Worm (Caenorhabditis elegans) whole organism, L3 larva: ENCODE measurements around the gene BE0003N10.6.
A peak's percentile ranks its signal among the peaks of the same experiment; 100 is the strongest.
"Not testable (repeated sequence)": the region's sequence is repeated elsewhere in the genome, so short reads cannot be mapped to it uniquely, and the experiment has no call there.

Experiments used
- ZK546.5 ChIP-seq: sonication (generic microtip); optimal IDR thresholded peaks from 2 replicates; lab custom pipeline; 2017; ENCODE audit warnings: missing biosample characterization, missing genetic modification characterization
- ceh-16 ChIP-seq: sonication (generic microtip); optimal IDR thresholded peaks from 2 replicates; lab custom pipeline; 2017; ENCODE audit warnings: missing biosample characterization, missing genetic modification characterization
- ceh-28 ChIP-seq: fragments of 150-350 bp; optimal IDR thresholded peaks from 2 replicates; lab custom pipeline; 2014; ENCODE audit warnings: missing biosample characterization, missing genetic modification reagents, missing genetic modification characterization
- ceh-82 ChIP-seq: fragments of 150-350 bp; optimal IDR thresholded peaks from 2 replicates; lab custom pipeline; 2014; ENCODE audit warnings: missing biosample characterization, missing genetic modification characterization
- ceh-9 ChIP-seq: sonication (generic microtip); optimal IDR thresholded peaks from 2 replicates; lab custom pipeline; 2018; ENCODE audit warnings: missing biosample characterization, missing genetic modification characterization
- daf-12 ChIP-seq: fragments of 150-350 bp; optimal IDR thresholded peaks from 2 replicates; lab custom pipeline; 2014; ENCODE audit warnings: missing biosample characterization, missing genetic modification reagents, missing genetic modification characterization
- egl-27 ChIP-seq: sonication (generic microtip); optimal IDR thresholded peaks from 4 replicates; lab custom pipeline; 2017; ENCODE audit warnings: missing biosample characterization, missing genetic modification reagents, missing genetic modification characterization
- egl-5 ChIP-seq: fragments of 150-350 bp; optimal IDR thresholded peaks from 2 replicates; lab custom pipeline; 2017; ENCODE audit warnings: missing biosample characterization, missing genetic modification reagents, missing genetic modification characterization, inconsistent platforms
- eor-1 ChIP-seq, 2 experiments: fragments of 150-350 bp; optimal IDR thresholded peaks; 2 replicates each; lab custom pipeline; 2014 to 2018; ENCODE audit warnings: missing biosample characterization in 2 of 2, missing genetic modification characterization in 2 of 2
- fkh-2 ChIP-seq: fragments of 150-350 bp; optimal IDR thresholded peaks from 2 replicates; lab custom pipeline; 2014; ENCODE audit warnings: missing biosample characterization, missing genetic modification reagents, missing genetic modification characterization
- fos-1 ChIP-seq: fragments of 150-350 bp; optimal IDR thresholded peaks from 2 replicates; lab custom pipeline; 2014; ENCODE audit warnings: missing biosample characterization, missing genetic modification characterization
- hmg-11 ChIP-seq: sonication (generic microtip); optimal IDR thresholded peaks from 2 replicates; lab custom pipeline; 2016; ENCODE audit warnings: missing genetic modification characterization, missing compliant biosample characterization
- lin-15B ChIP-seq: fragments of 150-350 bp; optimal IDR thresholded peaks from 2 replicates; lab custom pipeline; 2014; ENCODE audit warnings: missing biosample characterization, missing genetic modification characterization
- lin-39 ChIP-seq: fragments of 150-350 bp; optimal IDR thresholded peaks from 2 replicates; lab custom pipeline; 2018; ENCODE audit warnings: missing biosample characterization, missing genetic modification reagents, missing genetic modification characterization
- mml-1 ChIP-seq: fragments of 150-350 bp; sonication (generic microtip); optimal IDR thresholded peaks from 3 replicates; lab custom pipeline; 2014; ENCODE audit warnings: missing biosample characterization, missing genetic modification characterization
- nfya-1 ChIP-seq: sonication (generic microtip); optimal IDR thresholded peaks from 2 replicates; lab custom pipeline; 2017; ENCODE audit warnings: missing genetic modification characterization, mild to moderate bottlenecking, missing compliant biosample characterization, antibody characterized with exemption, moderate library complexity; ENCODE audit not compliant: insufficient read depth
- nhr-12 ChIP-seq: fragments of 150-350 bp; optimal IDR thresholded peaks from 2 replicates; lab custom pipeline; 2014; ENCODE audit warnings: missing biosample characterization, missing genetic modification characterization
- nhr-23 ChIP-seq: fragments of 150-350 bp; optimal IDR thresholded peaks from 2 replicates; lab custom pipeline; 2014; ENCODE audit warnings: missing biosample characterization, missing genetic modification reagents, missing genetic modification characterization
- nhr-237 ChIP-seq: fragments of 150-350 bp; optimal IDR thresholded peaks from 2 replicates; lab custom pipeline; 2014; ENCODE audit warnings: missing biosample characterization, missing genetic modification characterization
- nhr-25 ChIP-seq: sonication (generic microtip); optimal IDR thresholded peaks from 2 replicates; lab custom pipeline; 2017; ENCODE audit warnings: missing biosample characterization, missing genetic modification characterization
- nhr-28 ChIP-seq: fragments of 150-350 bp; optimal IDR thresholded peaks from 2 replicates; lab custom pipeline; 2014; ENCODE audit warnings: missing biosample characterization, missing genetic modification characterization
- nhr-43 ChIP-seq: sonication (generic microtip); optimal IDR thresholded peaks from 2 replicates; lab custom pipeline; 2016; ENCODE audit warnings: mild to moderate bottlenecking, missing genetic modification characterization, missing compliant biosample characterization; ENCODE audit not compliant: poor library complexity, severe bottlenecking
- nhr-77 ChIP-seq: fragments of 150-350 bp; optimal IDR thresholded peaks from 2 replicates; lab custom pipeline; 2014; ENCODE audit warnings: missing biosample characterization, missing genetic modification characterization
- sea-2 ChIP-seq: fragments of 150-350 bp; sonication (generic microtip); optimal IDR thresholded peaks from 4 replicates; lab custom pipeline; 2014; ENCODE audit warnings: missing biosample characterization, missing genetic modification reagents, missing genetic modification characterization
- tbx-2 ChIP-seq: sonication (generic microtip); optimal IDR thresholded peaks from 2 replicates; lab custom pipeline; 2016; ENCODE audit warnings: mild to moderate bottlenecking, missing genetic modification characterization, missing compliant biosample characterization
- unc-39 ChIP-seq: sonication (generic microtip); optimal IDR thresholded peaks from 4 replicates; lab custom pipeline; 2017; ENCODE audit warnings: missing biosample characterization, missing genetic modification characterization
- unc-62 ChIP-seq: fragments of 150-350 bp; sonication (generic microtip); optimal IDR thresholded peaks from 4 replicates; lab custom pipeline; 2014; ENCODE audit warnings: missing biosample characterization, missing genetic modification reagents, missing genetic modification characterization
- zag-1 ChIP-seq: fragments of 150-350 bp; optimal IDR thresholded peaks from 2 replicates; lab custom pipeline; 2014; ENCODE audit warnings: missing biosample characterization, missing genetic modification characterization
- ztf-11 ChIP-seq: fragments of 150-350 bp; optimal IDR thresholded peaks from 2 replicates; lab custom pipeline; 2014; ENCODE audit warnings: missing biosample characterization, missing genetic modification characterization

Gene BE0003N10.6

ce11 chrIII:1076383-1076782 lies 16.5 kb upstream of the BE0003N10.6 start, which contains the start of gene uaf-1:
TSS of gene uaf-1 (minus strand) at chrIII:1076555.
- TF ChIP-seq lin-15B; zag-1 (tag; lab: Kevin White, UChicago); ceh-16 (tag; lab: Kevin White, UChicago): not testable (repeated sequence)

- no peak for TF ChIP-seq mml-1 (tag; lab: Kevin White, UChicago)
- TF ChIP-seq tbx-2 (tag; lab: Kevin White, UChicago): no peak
- TF ChIP-seq unc-62 (GFP tag; lab: Kevin White, UChicago): no peak
- no peak for TF ChIP-seq egl-27 (tag; lab: Kevin White, UChicago)
- no peak for TF ChIP-seq nhr-77 (tag; lab: Kevin White, UChicago)
- no peak for TF ChIP-seq nhr-28
- TF ChIP-seq ceh-82 (tag; lab: Kevin White, UChicago): no peak
- no peak for TF ChIP-seq lin-15B
- no peak for TF ChIP-seq fos-1 (tag; lab: Kevin White, UChicago)
- no peak for TF ChIP-seq nhr-43 (tag; lab: Kevin White, UChicago)
- TF ChIP-seq eor-1 (tag; optimal IDR thresholded peaks at IDR 0.05; lab: Kevin White, UChicago): no peak
- no peak for TF ChIP-seq nfya-1 (tag; lab: Kevin White, UChicago)
- no peak for TF ChIP-seq ceh-9 (tag; lab: Kevin White, UChicago)
- TF ChIP-seq ZK546.5: no peak
- no peak for TF ChIP-seq egl-5 (tag; lab: Kevin White, UChicago)
- no peak for TF ChIP-seq sea-2 (GFP tag; lab: Kevin White, UChicago)
- TF ChIP-seq daf-12 (tag; lab: Kevin White, UChicago): no peak
- no peak for TF ChIP-seq hmg-11 (tag; lab: Kevin White, UChicago)
- TF ChIP-seq nhr-12 (tag; lab: Kevin White, UChicago): no peak
Observed at ce11 chrIII:1074152-1074551, 14.3 kb upstream of the BE0003N10.6 start.

DNA sequence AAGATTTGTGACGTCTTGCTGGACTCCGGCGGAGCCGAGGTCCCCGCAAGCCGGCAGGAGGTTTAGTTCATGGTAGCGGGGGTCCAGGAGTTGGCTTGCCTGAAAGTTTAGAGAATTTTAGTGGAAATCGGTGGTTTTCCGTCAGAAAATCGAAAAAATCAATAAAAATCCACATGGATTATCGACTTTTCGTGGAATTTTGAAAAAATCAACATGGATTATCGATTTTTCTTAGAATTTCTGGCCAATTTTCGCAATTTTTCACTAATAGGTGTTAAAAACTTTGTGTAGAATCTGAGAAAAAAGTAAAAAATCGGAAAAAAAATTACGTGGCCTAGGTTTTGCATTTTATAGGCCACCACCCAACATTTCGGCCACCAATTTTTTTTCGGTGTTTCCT lies 980 bp downstream of the BE0003N10.6 start:
- TF ChIP-seq ceh-28 (tag; lab: Kevin White, UChicago) (peak; percentile 57), ztf-11 (tag; lab: Kevin White, UChicago) (no peak)

DNA sequence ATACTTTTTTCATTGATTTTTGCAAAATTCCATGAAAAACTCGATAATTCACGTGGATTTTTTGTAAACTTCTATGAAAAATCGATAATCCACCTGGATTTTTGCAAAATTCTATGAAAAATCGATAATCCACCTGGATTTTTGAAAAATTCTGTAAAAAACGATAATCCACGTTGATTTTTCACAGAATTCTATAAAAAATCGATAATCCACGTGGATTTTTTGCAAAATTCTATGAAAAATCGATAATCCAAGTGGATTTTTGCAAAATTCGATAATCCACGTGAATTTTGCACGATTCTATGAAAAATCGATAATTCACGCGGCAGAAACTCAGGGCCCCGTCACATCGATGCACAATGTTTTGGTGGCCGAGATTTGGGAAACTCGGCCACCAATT lies 1.8 kb downstream of the BE0003N10.6 start:
- TF ChIP-seq ceh-28 (tag; lab: Kevin White, UChicago) (peak; percentile 94), nhr-237 (tag; lab: Kevin White, UChicago) (no peak)
- TF ChIP-seq, all 47 proteins: peak for 1

ce11 chrIII:1056989-1057687 lies 2.7 kb downstream of the BE0003N10.6 start:
- TF ChIP-seq ceh-28 (tag; lab: Kevin White, UChicago): peak; percentile 85

ce11 chrIII:1054096-1054495 lies 5.8 kb downstream of the BE0003N10.6 start:
- TF ChIP-seq eor-1 (tag; optimal IDR thresholded peaks at IDR 0.05; lab: Kevin White, UChicago) (no peak), unc-62 (GFP tag; lab: Kevin White, UChicago) (no peak), fkh-2 (tag; lab: Kevin White, UChicago) (no peak), unc-39 (tag; lab: Kevin White, UChicago) (no peak), nhr-23 (tag; lab: Kevin White, UChicago) (peak; percentile 83), hmg-11 (tag; lab: Kevin White, UChicago) (peak; percentile 44), nfya-1 (tag; lab: Kevin White, UChicago) (no peak), nhr-237 (tag; lab: Kevin White, UChicago) (no peak), lin-39 (tag; lab: Kevin White, UChicago) (no peak), egl-27 (tag; lab: Kevin White, UChicago) (no peak), nhr-25 (peak; percentile 13)
